Fruit fly (Drosophila melanogaster): ENCODE measurements around the gene heca.
A peak's percentile ranks its signal among the peaks of the same experiment; 100 is the strongest.

heca gene

dm6 chr3R:30304884-30305529, 27.3 kb downstream of the heca start (continued):
- TF ChIP-seq CG3726 (GFP tag; IDR thresholded peaks at IDR 0.05) (no peak), CG7357 (GFP tag; IDR thresholded peaks at IDR 0.05) (no peak), CG9876 (GFP tag; optimal IDR thresholded peaks at IDR 0.05) (no peak), h (optimal IDR thresholded peaks at IDR 0.05) (no peak), CG17568 (GFP tag; optimal IDR thresholded peaks at IDR 0.05) (no peak), zen2 (GFP tag; IDR thresholded peaks at IDR 0.05; ENCODE audit: partially characterized antibody) (no peak), CG17186 (GFP tag; optimal IDR thresholded peaks at IDR 0.05) (no peak), bigmax (GFP tag; optimal IDR thresholded peaks at IDR 0.05) (no peak), Camta (GFP tag; optimal IDR thresholded peaks at IDR 0.05) (no peak), da (GFP tag; optimal IDR thresholded peaks at IDR 0.05) (no peak), Sry-δ (GFP tag; optimal IDR thresholded peaks at IDR 0.05) (no peak), shn (GFP tag; optimal IDR thresholded peaks at IDR 0.05) (peak; percentile 41), zf30C (GFP tag; optimal IDR thresholded peaks at IDR 0.05) (no peak), prd (optimal IDR thresholded peaks at IDR 0.05) (no peak), prd (GFP tag; IDR thresholded peaks at IDR 0.05) (peak; percentile 54; the same call in 2 of the 3 replicates), fd102C (GFP tag; optimal IDR thresholded peaks at IDR 0.05) (no peak), CG3163 (GFP tag; optimal IDR thresholded peaks at IDR 0.05) (no peak), CG4360 (GFP tag; IDR thresholded peaks at IDR 0.05) (no peak), gce (GFP tag; IDR thresholded peaks at IDR 0.05) (no peak), CG12659 (GFP tag; optimal IDR thresholded peaks at IDR 0.05) (peak; percentile 65), rib (GFP tag; IDR thresholded peaks at IDR 0.05) (no peak), CG1792 (GFP tag; optimal IDR thresholded peaks at IDR 0.05) (no peak), CG1647 (GFP tag; optimal IDR thresholded peaks at IDR 0.05) (no peak), NC2β (GFP tag; optimal IDR thresholded peaks at IDR 0.05) (no peak), bab2 (GFP tag; optimal IDR thresholded peaks at IDR 0.05) (peak; percentile 47), CG18599 (GFP tag; optimal IDR thresholded peaks at IDR 0.05) (peak; percentile 39), Meics (GFP tag; optimal IDR thresholded peaks at IDR 0.05) (peak; percentile 63), CG1529 (GFP tag; optimal IDR thresholded peaks at IDR 0.05) (no peak), zfh1 (GFP tag; IDR thresholded peaks at IDR 0.05) (no peak), Fer1 (GFP tag; optimal IDR thresholded peaks at IDR 0.05) (peak; percentile 23), CG4617 (GFP tag; optimal IDR thresholded peaks at IDR 0.05; ENCODE audit: borderline replicate concordance) (no peak), Hr51 (GFP tag; optimal IDR thresholded peaks at IDR 0.05) (peak in 1 of 2 experiments; percentile 75), ERR (GFP tag; optimal IDR thresholded peaks at IDR 0.05) (no peak), CG6791 (GFP tag; IDR thresholded peaks at IDR 0.05; ENCODE audit: partially characterized antibody) (no peak), ash1 (GFP tag; optimal IDR thresholded peaks at IDR 0.05) (no peak), CG14710 (tag; optimal IDR thresholded peaks at IDR 0.05) (no peak), chif (GFP tag; optimal IDR thresholded peaks at IDR 0.05) (no peak), CG12219 (GFP tag; optimal IDR thresholded peaks at IDR 0.05) (no peak), Aef1 (GFP tag; IDR thresholded peaks at IDR 0.05) (no peak), HHEX (GFP tag; optimal IDR thresholded peaks at IDR 0.05) (peak; percentile 31), ara (GFP tag; IDR thresholded peaks at IDR 0.05) (no peak), Hmr (GFP tag; optimal IDR thresholded peaks at IDR 0.05) (peak; percentile 64), CG8388 (GFP tag; optimal IDR thresholded peaks at IDR 0.05) (peak; percentile 11), CG30431 (GFP tag; optimal IDR thresholded peaks at IDR 0.05) (no peak), btn (GFP tag; optimal IDR thresholded peaks at IDR 0.05) (no peak), dysf (GFP tag; IDR thresholded peaks at IDR 0.05) (peak; percentile 81), klu (GFP tag; IDR thresholded peaks at IDR 0.05) (no peak; the same call in 1 of the 2 replicates), MESR4 (GFP tag; optimal IDR thresholded peaks at IDR 0.05) (no peak), CG10209 (GFP tag; optimal IDR thresholded peaks at IDR 0.05) (peak; percentile 46), CG11695 (GFP tag; IDR thresholded peaks at IDR 0.05) (peak; percentile 83; the same call in 2 of the 3 replicates), CG3847 (GFP tag; IDR thresholded peaks at IDR 0.05) (peak; percentile 55)
